Worm (Caenorhabditis elegans): ENCODE data around the gene cpg-1.

The cpg-1 gene

ce11 chrIII:4494541-4495010 lies 5.4 kb downstream of the cpg-1 start:
- TF ChIP-seq nhr-23 (tag; optimal IDR thresholded peaks at IDR 0.05) (peak; percentile 83), lsy-12 (tag; optimal IDR thresholded peaks at IDR 0.05) (peak; percentile 54), nfya-1 (tag; optimal IDR thresholded peaks at IDR 0.05; ENCODE audit: insufficient read depth) (peak; percentile 37), hmg-11 (tag; optimal IDR thresholded peaks at IDR 0.05) (no peak), pqm-1 (tag; optimal IDR thresholded peaks at IDR 0.05) (peak; percentile 69), fkh-2 (tag; optimal IDR thresholded peaks at IDR 0.05) (no peak), elt-2 (tag; optimal IDR thresholded peaks at IDR 0.05) (peak; percentile 78), fos-1 (tag; optimal IDR thresholded peaks at IDR 0.05) (no peak), nhr-25 (tag; optimal IDR thresholded peaks at IDR 0.05) (peak; percentile 74), mdl-1 (tag; optimal IDR thresholded peaks at IDR 0.05) (peak; percentile 16), unc-62 (GFP tag; optimal IDR thresholded peaks at IDR 0.05) (no peak), zag-1 (tag; optimal IDR thresholded peaks at IDR 0.05) (no peak), sea-2 (GFP tag; optimal IDR thresholded peaks at IDR 0.05) (no peak), egl-5 (tag; optimal IDR thresholded peaks at IDR 0.05) (no peak), fkh-10 (GFP tag; optimal IDR thresholded peaks at IDR 0.05) (no peak), nhr-28 (tag; optimal IDR thresholded peaks at IDR 0.05) (no peak), lin-15B (tag; optimal IDR thresholded peaks at IDR 0.05) (peak; percentile 9), ztf-11 (tag; optimal IDR thresholded peaks at IDR 0.05) (no peak), nhr-11 (tag; optimal IDR thresholded peaks at IDR 0.05) (no peak), tbx-2 (tag; optimal IDR thresholded peaks at IDR 0.05) (no peak), lin-39 (tag; optimal IDR thresholded peaks at IDR 0.05) (no peak), pha-4 (tag; optimal IDR thresholded peaks at IDR 0.05) (peak; percentile 50), elt-3 (tag; optimal IDR thresholded peaks at IDR 0.05) (peak; percentile 42 to 91 (median 89)), ceh-28 (tag; optimal IDR thresholded peaks at IDR 0.05) (peak; percentile 58), snpc-4 (tag; optimal IDR thresholded peaks at IDR 0.05) (no peak), R02D3.7 (tag; optimal IDR thresholded peaks at IDR 0.05) (no peak), jun-1 (tag; optimal IDR thresholded peaks at IDR 0.05) (peak; percentile 83), nhr-43 (tag; optimal IDR thresholded peaks at IDR 0.05; ENCODE audit: poor library complexity, severe bottlenecking) (peak; percentile 79), nhr-77 (tag; optimal IDR thresholded peaks at IDR 0.05) (no peak), skn-1 (tag; optimal IDR thresholded peaks at IDR 0.05) (no peak)

- TF ChIP-seq elt-3 (tag; optimal IDR thresholded peaks at IDR 0.05) = no peak
- peak; percentile 68 for TF ChIP-seq nhr-23 (tag; optimal IDR thresholded peaks at IDR 0.05)
- TF ChIP-seq nhr-43 (tag; optimal IDR thresholded peaks at IDR 0.05; ENCODE audit: poor library complexity, severe bottlenecking) = peak; percentile 46
- TF ChIP-seq unc-39 (tag; optimal IDR thresholded peaks at IDR 0.05) = no peak
- no peak for TF ChIP-seq egl-5 (tag; optimal IDR thresholded peaks at IDR 0.05)
- TF ChIP-seq nhr-25 (tag; optimal IDR thresholded peaks at IDR 0.05) = peak; percentile 68
- TF ChIP-seq fkh-2 (tag; optimal IDR thresholded peaks at IDR 0.05) = no peak
- TF ChIP-seq elt-1 (tag; optimal IDR thresholded peaks at IDR 0.05) = peak; percentile 77
- TF ChIP-seq egl-27 (tag; optimal IDR thresholded peaks at IDR 0.05) = no peak
Measured at ce11 chrIII:4495250-4495649, 6.1 kb downstream of the cpg-1 start.

- TF ChIP-seq nhr-25 (tag; optimal IDR thresholded peaks at IDR 0.05) (no peak), nfya-1 (tag; optimal IDR thresholded peaks at IDR 0.05; ENCODE audit: insufficient read depth) (peak; percentile 18)
Measured at ce11 chrIII:4495685-4496084, 6.5 kb downstream of the cpg-1 start.

- TF ChIP-seq nhr-43 (tag; optimal IDR thresholded peaks at IDR 0.05; ENCODE audit: poor library complexity, severe bottlenecking) (peak; percentile 44), nhr-23 (tag; optimal IDR thresholded peaks at IDR 0.05) (peak; percentile 58), elt-3 (tag; optimal IDR thresholded peaks at IDR 0.05) (peak; percentile 6 to 53 (median 38)), nhr-76 (tag; optimal IDR thresholded peaks at IDR 0.05) (no peak), jun-1 (tag; optimal IDR thresholded peaks at IDR 0.05) (peak; percentile 52), nhr-25 (tag; optimal IDR thresholded peaks at IDR 0.05) (peak; percentile 19), pha-4 (tag; optimal IDR thresholded peaks at IDR 0.05) (peak; percentile 4), elt-2 (tag; optimal IDR thresholded peaks at IDR 0.05) (peak; percentile 91), pqm-1 (tag; optimal IDR thresholded peaks at IDR 0.05) (peak; percentile 81), lsy-12 (tag; optimal IDR thresholded peaks at IDR 0.05) (peak; percentile 15), zag-1 (tag; optimal IDR thresholded peaks at IDR 0.05) (no peak), ceh-28 (tag; optimal IDR thresholded peaks at IDR 0.05) (no peak)
Measured at ce11 chrIII:4496085-4496484, 6.9 kb downstream of the cpg-1 start.

Data from whole organism, L3 larva.